Worm (Caenorhabditis elegans) whole organism, L4 larva: ENCODE results near the gene Y43F8A.1.

Experiments
- F49E8.2 ChIP-seq: sonication (generic microtip); optimal IDR thresholded peaks from 2 replicates; lab custom pipeline; 2016; ENCODE audit warnings: missing compliant biosample characterization, mild to moderate bottlenecking, missing genetic modification characterization, borderline replicate concordance
- aly-2 ChIP-seq: sonication (generic microtip); optimal IDR thresholded peaks from 2 replicates; lab custom pipeline; 2018; ENCODE audit warnings: missing biosample characterization, missing genetic modification characterization
- lin-15B ChIP-seq: fragments of 150-350 bp; sonication (generic microtip); optimal IDR thresholded peaks from 3 replicates; lab custom pipeline; 2014; ENCODE audit warnings: missing biosample characterization, missing genetic modification characterization
- mdt-29 ChIP-seq: fragments of 200-800 bp; sonication (Bioruptor generic); IDR thresholded peaks from 2 replicates; pipeline ENCODE4 v1.3.6; 2022; ENCODE audit warnings: missing genetic modification reagents, missing genetic modification characterization, missing compliant biosample characterization
- pha-4 ChIP-seq, 2 experiments: fragments of 150-350 bp in 1 of 2; fragments of 200-800 bp in 1 of 2; sonication (Bioruptor generic) in 1 of 2; IDR thresholded peaks in 1 of 2; optimal IDR thresholded peaks in 1 of 2; 2 replicates each; pipeline versions ENCODE4 v1.3.6 to Lab custom; 2014 to 2022; ENCODE audit warnings: missing genetic modification characterization in 2 of 2, missing genetic modification reagents in 2 of 2, missing biosample characterization in 1 of 2, missing compliant biosample characterization in 1 of 2
- snpc-4 ChIP-seq: fragments of 150-350 bp; optimal IDR thresholded peaks from 2 replicates; lab custom pipeline; 2014; ENCODE audit warnings: missing biosample characterization, missing genetic modification characterization

ce11 chrV:19362568-19362967, 7.7 kb upstream of the Y43F8A.1 start, which contains the start of gene C14B4.2:
- TF ChIP-seq lin-15B, result no peak
- no peak for TF ChIP-seq mdt-29
- no peak for TF ChIP-seq aly-2
- TF ChIP-seq pha-4 (GFP tag; IDR thresholded peaks at IDR 0.05; lab: Robert Waterston, UW), result no peak
- TF ChIP-seq pha-4 (tag; optimal IDR thresholded peaks at IDR 0.05; lab: Kevin White, UChicago), result no peak
- no peak for TF ChIP-seq snpc-4 (tag; lab: Kevin White, UChicago)
- TF ChIP-seq F49E8.2 (tag; lab: Kevin White, UChicago), result no peak
